Worm (Caenorhabditis elegans) whole organism, L4 larva: ENCODE results near the gene Y75B12B.13.

Experiments
- T26A8.4 ChIP-seq: fragments of 200-800 bp; sonication (Bioruptor generic); IDR thresholded peaks from 2 replicates; pipeline ENCODE4 v1.3.6; 2022; ENCODE audit warnings: missing genetic modification characterization, missing compliant biosample characterization
- ces-1 ChIP-seq: fragments of 150-350 bp; sonication (generic microtip); optimal IDR thresholded peaks from 4 replicates; lab custom pipeline; 2014; ENCODE audit warnings: missing biosample characterization, missing genetic modification reagents, missing genetic modification characterization

DNA sequence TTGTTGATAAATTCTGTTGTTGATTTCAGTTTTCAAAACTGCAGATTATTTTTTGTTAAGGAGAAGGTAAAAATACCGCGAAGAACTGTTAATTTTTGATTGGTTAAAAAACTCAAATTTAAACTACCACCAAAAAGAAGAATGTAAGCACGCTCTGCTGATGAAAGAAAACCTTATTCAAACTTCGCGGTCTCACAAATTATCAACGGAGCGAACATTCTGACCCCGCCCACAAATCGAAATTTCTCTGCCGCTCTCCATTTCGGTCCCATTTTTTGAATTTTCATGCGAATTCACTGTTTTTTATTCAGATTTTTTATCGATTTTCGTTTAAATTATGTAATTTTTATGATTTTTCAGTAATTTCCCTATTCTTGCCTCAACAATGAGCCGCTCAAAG lies 4.2 kb downstream of the Y75B12B.13 start, which contains the start of gene cyn-3:
- TF ChIP-seq ces-1 (GFP tag; lab: Kevin White, UChicago) (no peak), T26A8.4 (GFP tag; lab: Robert Waterston, UW) (peak; percentile 68)
